Fruit fly (Drosophila melanogaster) whole organism, embryonic: ENCODE results near the gene Mrgn1.

Experiments used
- Atf6 ChIP-seq: fragments of 200-800 bp; sonication (Bioruptor generic); IDR thresholded peaks from 2 replicates; pipeline ENCODE4 v1.3.6; 2022; ENCODE audit warnings: missing biosample characterization, missing genetic modification characterization
- B-H1 ChIP-seq: fragments of 200-800 bp; sonication (Bioruptor generic); IDR thresholded peaks from 3 replicates; pipeline ENCODE4 v1.3.6; 2022; ENCODE audit warnings: missing biosample characterization, missing genetic modification characterization
- BEAF-32 ChIP-seq: fragments of 200-800 bp; sonication (Bioruptor generic); optimal IDR thresholded peaks from 3 replicates; lab custom pipeline; 2017; ENCODE audit warnings: missing biosample characterization, missing genetic modification characterization, mild to moderate bottlenecking, moderate library complexity, missing genetic modification reagents
- CG10321 ChIP-seq: fragments of 200-800 bp; sonication (Bioruptor generic); IDR thresholded peaks from 2 replicates; pipeline ENCODE4 v1.3.6; 2022; ENCODE audit warnings: missing biosample characterization, missing genetic modification characterization
- CG10543 ChIP-seq: fragments of 200-800 bp; sonication (Bioruptor generic); optimal IDR thresholded peaks from 3 replicates; lab custom pipeline; 2017; ENCODE audit warnings: missing biosample characterization, mild to moderate bottlenecking, missing genetic modification characterization, moderate library complexity
- CG11456 ChIP-seq: fragments of 200-800 bp; sonication (Bioruptor generic); IDR thresholded peaks from 3 replicates; pipeline ENCODE4 v1.3.6; 2022; ENCODE audit warnings: missing biosample characterization, missing genetic modification characterization
- CG13775 ChIP-seq: fragments of 200-800 bp; sonication (Bioruptor generic); optimal IDR thresholded peaks from 3 replicates; lab custom pipeline; 2017; ENCODE audit warnings: missing biosample characterization, mild to moderate bottlenecking, missing genetic modification characterization
- CG14710 ChIP-seq: fragments of 200-800 bp; sonication (Bioruptor generic); optimal IDR thresholded peaks from 3 replicates; lab custom pipeline; 2019; ENCODE audit warnings: missing biosample characterization, mild to moderate bottlenecking, missing genetic modification characterization, moderate library complexity
- CG1602 ChIP-seq: fragments of 200-800 bp; sonication (Bioruptor generic); optimal IDR thresholded peaks from 3 replicates; lab custom pipeline; 2016; ENCODE audit warnings: missing biosample characterization, missing genetic modification characterization
- CG1603 ChIP-seq: fragments of 200-800 bp; sonication (Bioruptor generic); optimal IDR thresholded peaks from 2 replicates; lab custom pipeline; 2019; ENCODE audit warnings: missing biosample characterization, mild to moderate bottlenecking, missing genetic modification characterization, moderate library complexity
- CG17385 ChIP-seq: fragments of 200-800 bp; sonication (Bioruptor generic); optimal IDR thresholded peaks from 3 replicates; lab custom pipeline; 2018; ENCODE audit warnings: missing biosample characterization, mild to moderate bottlenecking, missing genetic modification characterization
- CG17612 ChIP-seq: fragments of 200-800 bp; sonication (Bioruptor generic); IDR thresholded peaks from 2 replicates; pipeline ENCODE4 v1.3.6; 2022; ENCODE audit warnings: missing biosample characterization, missing genetic modification characterization
- CG17912 ChIP-seq: fragments of 200-800 bp; sonication (Bioruptor generic); optimal IDR thresholded peaks from 2 replicates; lab custom pipeline; 2018; ENCODE audit warnings: missing biosample characterization, mild to moderate bottlenecking, missing genetic modification characterization
- CG2120 ChIP-seq: fragments of 200-800 bp; sonication (Bioruptor generic); optimal IDR thresholded peaks from 3 replicates; lab custom pipeline; 2016; ENCODE audit warnings: missing biosample characterization, missing genetic modification characterization
- CG2199 ChIP-seq: fragments of 200-800 bp; sonication (Bioruptor generic); IDR thresholded peaks from 3 replicates; pipeline ENCODE4 v1.3.6; 2022; ENCODE audit warnings: missing biosample characterization, missing genetic modification characterization
- CG2875 ChIP-seq: fragments of 200-800 bp; sonication (Bioruptor generic); optimal IDR thresholded peaks from 2 replicates; lab custom pipeline; 2017; ENCODE audit warnings: missing biosample characterization, mild to moderate bottlenecking, missing genetic modification characterization, missing genetic modification reagents
- CG30431 ChIP-seq: fragments of 200-800 bp; sonication (Bioruptor generic); optimal IDR thresholded peaks from 2 replicates; lab custom pipeline; 2017; ENCODE audit warnings: missing biosample characterization, missing genetic modification characterization
- CG31224 ChIP-seq: fragments of 200-800 bp; sonication (Bioruptor generic); IDR thresholded peaks from 2 replicates; pipeline ENCODE4 v1.3.6; 2022; ENCODE audit warnings: missing biosample characterization, missing genetic modification characterization
- CG34376 ChIP-seq: fragments of 200-800 bp; sonication (Bioruptor generic); optimal IDR thresholded peaks from 2 replicates; lab custom pipeline; 2018; ENCODE audit warnings: missing biosample characterization, mild to moderate bottlenecking, missing genetic modification characterization
- CG3995 ChIP-seq: fragments of 200-800 bp; sonication (Bioruptor generic); optimal IDR thresholded peaks from 3 replicates; lab custom pipeline; 2016; ENCODE audit warnings: missing biosample characterization, missing genetic modification characterization
- CG4707 ChIP-seq: fragments of 200-800 bp; sonication (Bioruptor generic); optimal IDR thresholded peaks from 2 replicates; lab custom pipeline; 2018; ENCODE audit warnings: missing biosample characterization, mild to moderate bottlenecking, missing genetic modification characterization, moderate library complexity
- CG6272 ChIP-seq: fragments of 200-800 bp; sonication (Bioruptor generic); IDR thresholded peaks from 2 replicates; pipeline ENCODE4 v1.3.6; 2022; ENCODE audit warnings: missing biosample characterization, missing genetic modification characterization
- CG7745 ChIP-seq: fragments of 200-800 bp; sonication (Bioruptor generic); optimal IDR thresholded peaks from 2 replicates; lab custom pipeline; 2018; ENCODE audit warnings: missing biosample characterization, mild to moderate bottlenecking, missing genetic modification characterization, moderate library complexity
- CG8388 ChIP-seq: fragments of 200-800 bp; sonication (Bioruptor generic); optimal IDR thresholded peaks from 2 replicates; lab custom pipeline; 2019; ENCODE audit warnings: missing biosample characterization, mild to moderate bottlenecking, missing genetic modification characterization, moderate library complexity
- Doc2 ChIP-seq: fragments of 200-800 bp; sonication (Bioruptor generic); IDR thresholded peaks from 2 replicates; pipeline ENCODE4 v1.3.6; 2022; ENCODE audit warnings: missing biosample characterization, missing genetic modification characterization
- ERR ChIP-seq: fragments of 200-800 bp; sonication (Bioruptor generic); optimal IDR thresholded peaks from 2 replicates; lab custom pipeline; 2016; ENCODE audit warnings: missing biosample characterization, missing genetic modification characterization
- NFAT ChIP-seq: fragments of 200-800 bp; sonication (Bioruptor generic); IDR thresholded peaks from 2 replicates; pipeline ENCODE4 v1.3.6; 2022; ENCODE audit warnings: missing biosample characterization, missing genetic modification characterization
- Neu2 ChIP-seq: fragments of 200-800 bp; sonication (Bioruptor generic); optimal IDR thresholded peaks from 3 replicates; lab custom pipeline; 2016; ENCODE audit warnings: missing biosample characterization, missing genetic modification characterization, borderline replicate concordance
- Vsx1 ChIP-seq: fragments of 200-800 bp; sonication (Bioruptor generic); optimal IDR thresholded peaks from 2 replicates; lab custom pipeline; 2017; ENCODE audit warnings: missing biosample characterization, mild to moderate bottlenecking, missing genetic modification characterization, missing genetic modification reagents
- ara ChIP-seq: fragments of 200-800 bp; sonication (Bioruptor generic); IDR thresholded peaks from 2 replicates; pipeline ENCODE4 v1.3.6; 2022; ENCODE audit warnings: missing biosample characterization, missing genetic modification characterization
- bab2 ChIP-seq: fragments of 200-800 bp; sonication (Bioruptor generic); optimal IDR thresholded peaks from 2 replicates; lab custom pipeline; 2016; ENCODE audit warnings: missing biosample characterization, missing genetic modification characterization
- bcd ChIP-seq: fragments of 200-800 bp; sonication (Bioruptor generic); optimal IDR thresholded peaks from 2 replicates; lab custom pipeline; 2017; ENCODE audit warnings: missing biosample characterization, mild to moderate bottlenecking, missing genetic modification characterization
- cato ChIP-seq: fragments of 200-800 bp; sonication (Bioruptor generic); optimal IDR thresholded peaks from 2 replicates; lab custom pipeline; 2016; ENCODE audit warnings: missing biosample characterization, missing genetic modification characterization, borderline replicate concordance
- chinmo ChIP-seq: fragments of 200-800 bp; sonication (Bioruptor generic); IDR thresholded peaks from 4 replicates; pipeline ENCODE4 v1.3.6; 2022; ENCODE audit warnings: missing biosample characterization, missing genetic modification characterization; ENCODE audit not compliant: partially characterized antibody
- chm ChIP-seq: fragments of 200-800 bp; sonication (Bioruptor generic); IDR thresholded peaks from 2 replicates; pipeline ENCODE4 v1.3.6; 2022; ENCODE audit warnings: missing biosample characterization, missing genetic modification characterization
- esg ChIP-seq: fragments of 200-800 bp; sonication (Bioruptor generic); conservative IDR thresholded peaks from 2 replicates; pipeline ENCODE4 v1.3.6; 2022; ENCODE audit warnings: missing biosample characterization, missing genetic modification characterization
- fd102C ChIP-seq: fragments of 200-800 bp; sonication (Bioruptor generic); optimal IDR thresholded peaks from 2 replicates; lab custom pipeline; 2018; ENCODE audit warnings: missing biosample characterization, mild to moderate bottlenecking, missing genetic modification characterization, moderate library complexity
- fu2 ChIP-seq: fragments of 200-800 bp; sonication (Bioruptor generic); optimal IDR thresholded peaks from 2 replicates; lab custom pipeline; 2016; ENCODE audit warnings: missing biosample characterization, missing genetic modification characterization
- gro ChIP-seq: fragments of 200-800 bp; sonication (Bioruptor generic); optimal IDR thresholded peaks from 2 replicates; lab custom pipeline; 2016; ENCODE audit warnings: missing biosample characterization, missing genetic modification characterization
- gt ChIP-seq: fragments of 200-800 bp; sonication (Bioruptor generic); IDR thresholded peaks from 2 replicates; pipeline ENCODE4 v1.3.6; 2022; ENCODE audit warnings: missing biosample characterization, missing genetic modification characterization
- ind ChIP-seq: fragments of 200-800 bp; sonication (Bioruptor generic); optimal IDR thresholded peaks from 3 replicates; lab custom pipeline; 2016; ENCODE audit warnings: missing biosample characterization, missing genetic modification characterization
- kay ChIP-seq: fragments of 200-800 bp; sonication (Bioruptor generic); optimal IDR thresholded peaks from 2 replicates; lab custom pipeline; 2016; ENCODE audit warnings: missing biosample characterization, missing genetic modification characterization
- nau ChIP-seq: fragments of 200-800 bp; sonication (Bioruptor generic); optimal IDR thresholded peaks from 3 replicates; lab custom pipeline; 2017; ENCODE audit warnings: missing biosample characterization, mild to moderate bottlenecking, missing genetic modification characterization, missing genetic modification reagents
- pfk ChIP-seq: fragments of 200-800 bp; sonication (Bioruptor generic); optimal IDR thresholded peaks from 2 replicates; lab custom pipeline; 2018; ENCODE audit warnings: missing biosample characterization, mild to moderate bottlenecking, missing genetic modification characterization, moderate library complexity
- sens-2 ChIP-seq: fragments of 200-800 bp; sonication (Bioruptor generic); IDR thresholded peaks from 2 replicates; pipeline ENCODE4 v1.3.6; 2022; ENCODE audit warnings: missing biosample characterization, missing genetic modification characterization
- sna ChIP-seq: fragments of 200-800 bp; sonication (Bioruptor generic); IDR thresholded peaks from 2 replicates; pipeline ENCODE4 v1.3.6; 2022; ENCODE audit warnings: missing biosample characterization, missing genetic modification characterization; ENCODE audit not compliant: partially characterized antibody
- so ChIP-seq: fragments of 200-800 bp; sonication (Bioruptor generic); IDR thresholded peaks from 3 replicates; pipeline ENCODE4 v1.3.6; 2022; ENCODE audit warnings: missing biosample characterization, missing genetic modification characterization
- stc ChIP-seq: fragments of 200-800 bp; sonication (Bioruptor generic); IDR thresholded peaks from 2 replicates; pipeline ENCODE4 v1.3.6; 2022; ENCODE audit warnings: missing biosample characterization, missing genetic modification characterization
- stwl ChIP-seq: fragments of 200-800 bp; sonication (Bioruptor generic); optimal IDR thresholded peaks from 3 replicates; lab custom pipeline; 2018; ENCODE audit warnings: missing biosample characterization, mild to moderate bottlenecking, missing genetic modification characterization, moderate library complexity
- zen2 ChIP-seq: fragments of 200-800 bp; sonication (Bioruptor generic); IDR thresholded peaks from 3 replicates; pipeline ENCODE4 v1.3.6; 2022; ENCODE audit warnings: missing biosample characterization, missing genetic modification characterization; ENCODE audit not compliant: partially characterized antibody

The Mrgn1 gene

DNA sequence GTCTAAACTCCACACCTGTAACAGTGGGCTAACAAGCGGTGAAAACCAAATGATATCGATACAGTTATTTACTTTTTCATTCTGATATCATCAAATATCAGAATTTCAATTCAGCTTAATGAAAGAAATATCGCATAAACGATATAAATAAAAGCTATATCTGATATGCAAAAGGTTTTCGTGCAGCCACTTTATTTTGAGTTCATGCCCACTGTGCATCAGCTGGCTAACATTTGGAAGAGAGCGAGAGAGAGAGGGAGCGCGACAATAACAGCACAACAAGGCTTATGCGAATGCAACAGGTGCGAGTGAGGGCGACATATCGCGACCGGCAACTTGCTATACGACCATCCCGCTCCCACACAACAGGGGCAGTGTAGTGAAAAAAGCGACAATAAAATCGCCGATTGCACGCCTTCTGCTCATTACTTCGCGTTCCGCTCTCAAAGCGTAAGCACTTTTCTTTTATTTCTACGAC lies 17.7 kb upstream of the Mrgn1 start, which contains the start of gene CG11151 (continued):
- TF ChIP-seq ind (GFP tag; lab: Kevin White, UChicago) (peak; percentile 96), CG10321 (peak; percentile 100), CG17612 (GFP tag; lab: Robert Waterston, UW) (peak; percentile 90), pfk (GFP tag; lab: Kevin White, UChicago) (peak; percentile 63), zen2 (GFP tag; lab: Robert Waterston, UW) (no peak; the same call in 2 of the 3 replicates), stwl (tag; lab: Kevin White, UChicago) (peak; percentile 64), CG17912 (GFP tag; lab: Kevin White, UChicago) (peak; percentile 94), cato (GFP tag; lab: Kevin White, UChicago) (peak; percentile 90), chm (peak; percentile 94), CG17385 (peak; percentile 95), CG3995 (peak; percentile 70), CG4707 (GFP tag; lab: Kevin White, UChicago) (peak; percentile 100), bcd (GFP tag; lab: Kevin White, UChicago) (peak; percentile 96), CG2875 (peak; percentile 96), fu2 (GFP tag; lab: Kevin White, UChicago) (peak; percentile 96), CG7745 (peak; percentile 46), BEAF-32 (GFP tag; lab: Kevin White, UChicago) (peak; percentile 40), kay (peak; percentile 91), stc (GFP tag; lab: Robert Waterston, UW) (peak; percentile 94), CG1602 (GFP tag; lab: Kevin White, UChicago) (peak; percentile 96), CG10543 (peak; percentile 97), Vsx1 (GFP tag; lab: Kevin White, UChicago) (peak; percentile 93), CG11456 (GFP tag; lab: Robert Waterston, UW) (peak; percentile 94), ara (GFP tag; lab: Robert Waterston, UW) (peak; percentile 95), fd102C (GFP tag; lab: Kevin White, UChicago) (peak; percentile 87), CG14710 (tag; lab: Kevin White, UChicago) (peak; percentile 93), Neu2 (GFP tag; lab: Kevin White, UChicago) (peak; percentile 91), CG1603 (tag; lab: Kevin White, UChicago) (peak; percentile 98), ERR (GFP tag; lab: Kevin White, UChicago) (peak; percentile 94), chinmo (GFP tag; lab: Robert Waterston, UW) (0 out of 4 replicates have a peak, but pooled peaks have one; percentile 79), CG2120 (GFP tag; lab: Kevin White, UChicago) (peak; percentile 98), CG8388 (GFP tag; lab: Kevin White, UChicago) (peak; percentile 96), CG6272 (GFP tag; lab: Robert Waterston, UW) (peak; percentile 92), CG30431 (peak; percentile 94), sna (GFP tag; lab: Robert Waterston, UW) (peak; percentile 49; the same call in 1 of the 2 replicates), Doc2 (GFP tag; lab: Robert Waterston, UW) (no peak), gt (peak; percentile 80), CG34376 (peak; percentile 97), CG2199 (GFP tag; lab: Robert Waterston, UW) (peak; percentile 96), gro (GFP tag; lab: Kevin White, UChicago) (peak; percentile 97), Atf6 (GFP tag; lab: Robert Waterston, UW) (peak; percentile 96), NFAT (peak; percentile 88), B-H1 (GFP tag; lab: Robert Waterston, UW) (peak; percentile 94), CG13775 (GFP tag; lab: Kevin White, UChicago) (peak; percentile 95), sens-2 (GFP tag; lab: Robert Waterston, UW) (peak; percentile 87), CG31224 (GFP tag; lab: Robert Waterston, UW) (peak; percentile 85), esg (GFP tag; lab: Robert Waterston, UW) (peak; percentile 93), nau (GFP tag; lab: Kevin White, UChicago) (peak; percentile 92), so (peak; percentile 96), bab2 (GFP tag; lab: Kevin White, UChicago) (peak; percentile 97)
